Worm (Caenorhabditis elegans): ENCODE results near the gene C15H9.4.

The C15H9.4 gene

ce11 chrX:6100395-6101099 lies 3.1 kb downstream of the C15H9.4 start:
- TF ChIP-seq tbx-2 (tag; optimal IDR thresholded peaks at IDR 0.05), result no peak
- TF ChIP-seq ztf-4 (tag; optimal IDR thresholded peaks at IDR 0.05), result no peak
- peak; percentile 61 for TF ChIP-seq pqm-1 (tag; optimal IDR thresholded peaks at IDR 0.05)
- TF ChIP-seq elt-2 (tag; optimal IDR thresholded peaks at IDR 0.05), result peak; percentile 53

- no peak for TF ChIP-seq R02D3.7 (tag; optimal IDR thresholded peaks at IDR 0.05)
- no peak for TF ChIP-seq nhr-25 (tag; optimal IDR thresholded peaks at IDR 0.05)
- TF ChIP-seq ceh-82 (tag; optimal IDR thresholded peaks at IDR 0.05), result no peak
- no peak for TF ChIP-seq nhr-12 (tag; optimal IDR thresholded peaks at IDR 0.05)
- TF ChIP-seq tbx-2 (tag; optimal IDR thresholded peaks at IDR 0.05), result no peak
- no peak for TF ChIP-seq fkh-2 (tag; optimal IDR thresholded peaks at IDR 0.05)
- TF ChIP-seq lin-39 (tag; optimal IDR thresholded peaks at IDR 0.05), result no peak
- no peak for TF ChIP-seq nhr-67 (tag; optimal IDR thresholded peaks at IDR 0.05)
- no peak for TF ChIP-seq jun-1 (tag; optimal IDR thresholded peaks at IDR 0.05)
- TF ChIP-seq zag-1 (tag; optimal IDR thresholded peaks at IDR 0.05), result no peak
Measured at ce11 chrX:6103297-6103696, 5.9 kb downstream of the C15H9.4 start, which contains the start of gene C15H9.11. Gene C15H9.11 (minus strand): TSS chrX:6103397.

DNA sequence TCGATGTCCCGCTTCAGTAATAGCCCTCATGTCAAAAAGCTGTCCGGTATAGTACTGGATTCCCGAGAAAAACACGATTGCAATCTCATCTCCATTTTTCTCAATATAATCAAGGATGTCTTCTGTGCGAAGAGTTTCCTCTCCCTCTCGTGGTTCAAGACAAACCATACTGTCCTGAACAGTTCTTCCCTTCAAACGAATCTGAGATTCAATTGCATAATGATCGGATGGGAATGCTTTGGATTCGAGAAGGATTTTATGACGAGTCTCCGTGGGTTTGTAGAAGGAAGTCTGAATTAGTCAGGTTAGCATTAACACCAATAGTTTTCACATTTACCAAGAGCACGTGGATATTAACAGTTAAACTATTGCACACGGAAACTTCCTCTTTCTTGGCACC lies 10.5 kb downstream of the C15H9.4 start:
- TF ChIP-seq sea-2 (GFP tag; optimal IDR thresholded peaks at IDR 0.05) (no peak), nhr-67 (tag; optimal IDR thresholded peaks at IDR 0.05) (no peak), nfya-1 (tag; optimal IDR thresholded peaks at IDR 0.05; ENCODE audit: insufficient read depth) (no peak)

DNA sequence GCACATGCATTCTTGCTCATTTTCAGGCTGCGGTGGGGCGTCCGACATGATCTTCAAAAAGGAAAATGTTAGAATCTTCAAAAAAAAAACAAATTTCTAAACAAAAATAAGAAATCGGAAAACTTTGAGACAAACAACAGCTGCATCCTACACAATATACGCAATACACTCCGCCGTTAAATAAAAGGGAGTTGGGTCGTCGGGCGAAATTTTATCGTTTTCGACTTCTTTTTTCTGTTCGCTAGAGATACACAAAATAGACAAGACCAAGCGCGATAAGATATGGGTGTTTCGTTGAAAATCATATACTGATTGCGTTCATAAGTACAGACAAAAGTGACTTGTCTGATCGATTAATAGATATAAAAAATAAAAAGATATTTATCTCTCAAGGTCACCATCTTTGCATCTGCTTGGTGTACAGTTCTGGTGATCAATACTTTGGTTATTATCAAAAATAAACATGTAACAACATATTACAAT lies 11.9 kb downstream of the C15H9.4 start, which contains the start of gene kynu-1:
Gene kynu-1, minus strand, starts transcription at position 51 of the 483 bp plus-strand sequence.
- TF ChIP-seq R02D3.7 (tag; optimal IDR thresholded peaks at IDR 0.05) (no peak), unc-39 (tag; optimal IDR thresholded peaks at IDR 0.05) (no peak), egl-5 (tag; optimal IDR thresholded peaks at IDR 0.05) (no peak), nhr-237 (tag; optimal IDR thresholded peaks at IDR 0.05) (no peak), ceh-16 (tag; optimal IDR thresholded peaks at IDR 0.05) (no peak), nhr-25 (tag; optimal IDR thresholded peaks at IDR 0.05) (no peak), elt-3 (tag; optimal IDR thresholded peaks at IDR 0.05) (no peak), ceh-82 (tag; optimal IDR thresholded peaks at IDR 0.05) (no peak), ceh-9 (tag; optimal IDR thresholded peaks at IDR 0.05) (no peak), nhr-43 (tag; optimal IDR thresholded peaks at IDR 0.05; ENCODE audit: poor library complexity, severe bottlenecking) (peak; percentile 32), lin-39 (tag; optimal IDR thresholded peaks at IDR 0.05) (no peak), lsy-12 (tag; optimal IDR thresholded peaks at IDR 0.05) (no peak), nhr-23 (tag; optimal IDR thresholded peaks at IDR 0.05) (peak; percentile 53), nhr-11 (tag; optimal IDR thresholded peaks at IDR 0.05) (no peak), elt-2 (tag; optimal IDR thresholded peaks at IDR 0.05) (peak; percentile 57), nhr-77 (tag; optimal IDR thresholded peaks at IDR 0.05) (no peak), elt-1 (tag; optimal IDR thresholded peaks at IDR 0.05) (peak; percentile 81), ceh-28 (tag; optimal IDR thresholded peaks at IDR 0.05) (peak; percentile 66), mml-1 (tag; optimal IDR thresholded peaks at IDR 0.05) (no peak)

DNA sequence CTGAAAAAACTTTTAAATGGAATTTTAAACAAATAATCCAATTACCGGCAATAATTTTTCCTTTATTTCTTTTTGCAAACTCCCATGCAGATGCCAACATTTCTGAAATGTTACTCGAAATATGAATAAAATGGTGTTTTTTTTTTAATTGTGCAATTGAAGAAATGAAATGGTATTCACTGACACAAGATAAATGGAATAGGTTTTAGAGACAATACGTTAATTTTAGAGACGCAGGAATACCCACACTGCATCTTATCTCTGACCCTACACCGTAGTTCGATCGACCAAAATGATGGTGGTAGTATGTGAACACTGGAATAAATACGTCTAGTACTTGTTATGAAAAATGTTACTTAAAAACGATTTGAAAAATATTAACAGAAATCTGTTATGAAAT lies 15.4 kb downstream of the C15H9.4 start, which contains the start of gene prx-3:
Gene prx-3, minus strand, starts transcription at position 101 of the 400 bp plus-strand sequence.
- TF ChIP-seq hmg-11 (tag; optimal IDR thresholded peaks at IDR 0.05) (no peak), ztf-4 (tag; optimal IDR thresholded peaks at IDR 0.05) (no peak), eor-1 (tag; optimal IDR thresholded peaks at IDR 0.05) (no peak), elt-2 (tag; optimal IDR thresholded peaks at IDR 0.05) (peak; percentile 54), ceh-82 (tag; optimal IDR thresholded peaks at IDR 0.05) (no peak), elt-3 (tag; optimal IDR thresholded peaks at IDR 0.05) (no peak)

- TF ChIP-seq hmg-11 (tag; optimal IDR thresholded peaks at IDR 0.05) (no peak), snpc-4 (tag; optimal IDR thresholded peaks at IDR 0.05) (no peak), mml-1 (tag; optimal IDR thresholded peaks at IDR 0.05) (no peak), daf-12 (tag; optimal IDR thresholded peaks at IDR 0.05) (no peak), nhr-11 (tag; optimal IDR thresholded peaks at IDR 0.05) (no peak), ceh-28 (tag; optimal IDR thresholded peaks at IDR 0.05) (no peak), nhr-25 (tag; optimal IDR thresholded peaks at IDR 0.05) (no peak), sea-2 (GFP tag; optimal IDR thresholded peaks at IDR 0.05) (no peak), elt-1 (tag; optimal IDR thresholded peaks at IDR 0.05) (no peak), skn-1 (tag; optimal IDR thresholded peaks at IDR 0.05) (no peak), ztf-11 (tag; optimal IDR thresholded peaks at IDR 0.05) (no peak), ceh-82 (tag; optimal IDR thresholded peaks at IDR 0.05) (no peak), nfya-1 (tag; optimal IDR thresholded peaks at IDR 0.05; ENCODE audit: insufficient read depth) (no peak)
Measured at ce11 chrX:6115502-6115901, 18.1 kb downstream of the C15H9.4 start, which contains the start of gene C15H9.3. Gene C15H9.3 (plus strand): TSS chrX:6115802.
